Fruit fly (Drosophila melanogaster) whole organism, wandering third instar larva: ENCODE data around the gene CG3769.

ENCODE experiments used
- Abd-B ChIP-seq: fragments of >200 bp; optimal IDR thresholded peaks from 2 replicates; lab custom pipeline; 2017; ENCODE audit warnings: missing biosample characterization, missing genetic modification characterization
- CG32264 ChIP-seq: fragments of 200-800 bp; sonication (Bioruptor generic); optimal IDR thresholded peaks from 2 replicates; lab custom pipeline; 2016; ENCODE audit warnings: missing biosample characterization, missing genetic modification characterization
- CG9705 ChIP-seq: fragments of 200-800 bp; sonication (Bioruptor generic); optimal IDR thresholded peaks from 2 replicates; lab custom pipeline; 2018; ENCODE audit warnings: missing biosample characterization, mild to moderate bottlenecking, missing genetic modification characterization
- CrebA ChIP-seq: fragments of 200-800 bp; sonication (Bioruptor generic); optimal IDR thresholded peaks from 2 replicates; lab custom pipeline; 2016; ENCODE audit warnings: missing biosample characterization, mild to moderate bottlenecking, missing genetic modification characterization, borderline replicate concordance
- Dfd ChIP-seq: fragments of >200 bp; optimal IDR thresholded peaks from 2 replicates; lab custom pipeline; 2017; ENCODE audit warnings: missing biosample characterization, missing genetic modification characterization
- Dif ChIP-seq: fragments of 200-275, 200-300 bp; sonication (Bioruptor generic); optimal IDR thresholded peaks from 2 replicates; lab custom pipeline; 2018; ENCODE audit warnings: missing biosample characterization, missing genetic modification characterization; ENCODE audit not compliant: partially characterized antibody
- GATAd ChIP-seq: sonication (Bioruptor generic); optimal IDR thresholded peaks from 2 replicates; lab custom pipeline; 2016; ENCODE audit warnings: missing biosample characterization, missing genetic modification characterization
- HLH106 ChIP-seq: fragments of 200-800 bp; optimal IDR thresholded peaks from 3 replicates; lab custom pipeline; 2019; ENCODE audit warnings: missing biosample characterization, mild to moderate bottlenecking, missing genetic modification characterization, moderate library complexity
- Hnf4 ChIP-seq: fragments of 200-800 bp; sonication (Bioruptor generic); optimal IDR thresholded peaks from 2 replicates; lab custom pipeline; 2016; ENCODE audit warnings: missing biosample characterization, mild to moderate bottlenecking, missing genetic modification characterization
- Hr78 ChIP-seq: fragments of >200 bp; optimal IDR thresholded peaks from 2 replicates; lab custom pipeline; 2017; ENCODE audit warnings: missing biosample characterization, missing genetic modification characterization
- Hr83 ChIP-seq: fragments of 200-300 bp; sonication (Bioruptor generic); optimal IDR thresholded peaks from 2 replicates; lab custom pipeline; 2016; ENCODE audit warnings: missing biosample characterization, mild to moderate bottlenecking, missing genetic modification characterization, moderate library complexity; ENCODE audit not compliant: poor library complexity, severe bottlenecking
- Jra ChIP-seq: sonication (Bioruptor generic); optimal IDR thresholded peaks from 2 replicates; lab custom pipeline; 2016; ENCODE audit warnings: missing biosample characterization, missing genetic modification characterization
- Mio ChIP-seq: sonication (Bioruptor generic); optimal IDR thresholded peaks from 2 replicates; lab custom pipeline; 2016; ENCODE audit warnings: missing biosample characterization, missing genetic modification characterization
- Myc ChIP-seq: fragments of >200 bp; optimal IDR thresholded peaks from 2 replicates; lab custom pipeline; 2017
- N ChIP-seq: fragments of >200 bp; optimal IDR thresholded peaks from 2 replicates; lab custom pipeline; 2018; ENCODE audit warnings: missing biosample characterization, missing external identifiers, missing genetic modification characterization
- OdsH ChIP-seq: fragments of 200-800 bp; sonication (Bioruptor generic); optimal IDR thresholded peaks from 2 replicates; lab custom pipeline; 2016; ENCODE audit warnings: missing biosample characterization, mild to moderate bottlenecking, missing genetic modification characterization
- Rel ChIP-seq, 2 experiments: fragments of 200-800 bp; sonication (Bioruptor generic) in 1 of 2; optimal IDR thresholded peaks; 2 replicates in 1 of 2; 3 replicates in 1 of 2; lab custom pipeline; 2016 to 2019; ENCODE audit warnings: mild to moderate bottlenecking in 2 of 2, missing biosample characterization in 2 of 2, missing genetic modification characterization in 2 of 2, moderate library complexity in 1 of 2
- Sp1 ChIP-seq: fragments of 200-800 bp; sonication (Bioruptor generic); optimal IDR thresholded peaks from 3 replicates; lab custom pipeline; 2019; ENCODE audit warnings: missing biosample characterization, mild to moderate bottlenecking, missing genetic modification characterization, moderate library complexity
- Vsx2 ChIP-seq: fragments of 200-300, 225-300 bp; sonication (Bioruptor generic); optimal IDR thresholded peaks from 2 replicates; lab custom pipeline; 2018; ENCODE audit warnings: missing biosample characterization, missing genetic modification characterization; ENCODE audit not compliant: partially characterized antibody
- br ChIP-seq: fragments of 200-800 bp; sonication (Bioruptor generic); optimal IDR thresholded peaks from 2 replicates; lab custom pipeline; 2016; ENCODE audit warnings: missing biosample characterization, missing genetic modification characterization
- brk ChIP-seq: fragments of 200-800 bp; sonication (Bioruptor generic); optimal IDR thresholded peaks from 2 replicates; lab custom pipeline; 2016; ENCODE audit warnings: missing biosample characterization, mild to moderate bottlenecking, missing genetic modification characterization
- dl ChIP-seq, 2 experiments: fragments of 175-275, 200-275 bp in 1 of 2; fragments of 200-275 bp in 1 of 2; sonication (Bioruptor generic); optimal IDR thresholded peaks; lab custom pipeline; 2018; ENCODE audit warnings: mild to moderate bottlenecking in 2 of 2, missing biosample characterization in 2 of 2, missing genetic modification characterization in 2 of 2, moderate library complexity in 2 of 2; ENCODE audit not compliant: partially characterized antibody in 2 of 2, insufficient read depth in 1 of 2
- dmrt93B ChIP-seq: fragments of 200-800 bp; sonication (Bioruptor generic); optimal IDR thresholded peaks from 2 replicates; lab custom pipeline; 2018; ENCODE audit warnings: missing biosample characterization, mild to moderate bottlenecking, missing genetic modification characterization
- dsf ChIP-seq: sonication (Bioruptor generic); optimal IDR thresholded peaks from 2 replicates; lab custom pipeline; 2016; ENCODE audit warnings: missing biosample characterization, missing genetic modification characterization, borderline replicate concordance
- ey ChIP-seq: fragments of 200-800 bp; sonication (Bioruptor generic); optimal IDR thresholded peaks from 2 replicates; lab custom pipeline; 2016; ENCODE audit warnings: missing biosample characterization, missing genetic modification characterization
- foxo ChIP-seq, 2 experiments: fragments of 200-800 bp; sonication (Bioruptor generic); optimal IDR thresholded peaks; 2 replicates in 1 of 2; 3 replicates in 1 of 2; lab custom pipeline; 2016 to 2017; ENCODE audit warnings: missing biosample characterization in 2 of 2, missing genetic modification characterization in 2 of 2
- fru ChIP-seq: fragments of 200-800 bp; sonication (Bioruptor generic); optimal IDR thresholded peaks from 3 replicates; lab custom pipeline; 2016; ENCODE audit warnings: missing biosample characterization, mild to moderate bottlenecking, missing genetic modification characterization
- h ChIP-seq: fragments of 200-800 bp; sonication (Bioruptor generic); optimal IDR thresholded peaks from 3 replicates; lab custom pipeline; 2016; ENCODE audit warnings: missing biosample characterization, mild to moderate bottlenecking, missing genetic modification characterization
- jim ChIP-seq: fragments of 175-275, 200-325 bp; sonication (Bioruptor generic); optimal IDR thresholded peaks from 2 replicates; lab custom pipeline; 2016; ENCODE audit warnings: missing biosample characterization, mild to moderate bottlenecking, missing genetic modification characterization
- lola ChIP-seq: fragments of >200 bp; optimal IDR thresholded peaks from 2 replicates; lab custom pipeline; 2017; ENCODE audit warnings: missing biosample characterization, missing genetic modification characterization
- pan ChIP-seq: fragments of >200 bp; optimal IDR thresholded peaks from 2 replicates; lab custom pipeline; 2017
- psq ChIP-seq: fragments of 200-800 bp; sonication (Bioruptor generic); optimal IDR thresholded peaks from 3 replicates; lab custom pipeline; 2017; ENCODE audit warnings: missing biosample characterization, mild to moderate bottlenecking, missing genetic modification characterization, moderate library complexity
- rgr ChIP-seq: fragments of 200-800 bp; sonication (Bioruptor generic); optimal IDR thresholded peaks from 3 replicates; lab custom pipeline; 2016; ENCODE audit warnings: missing biosample characterization, mild to moderate bottlenecking, missing genetic modification characterization
- sage ChIP-seq: fragments of 200-800 bp; sonication (Bioruptor generic); optimal IDR thresholded peaks from 2 replicates; lab custom pipeline; 2016; ENCODE audit warnings: missing biosample characterization, mild to moderate bottlenecking, missing genetic modification characterization
- sv ChIP-seq: fragments of 200-800 bp; sonication (Bioruptor generic); optimal IDR thresholded peaks from 3 replicates; lab custom pipeline; 2016; ENCODE audit warnings: missing biosample characterization, missing genetic modification characterization
- tai ChIP-seq: sonication (Bioruptor generic); optimal IDR thresholded peaks from 2 replicates; lab custom pipeline; 2016; ENCODE audit warnings: missing biosample characterization, missing genetic modification characterization
- usp ChIP-seq: fragments of >200 bp; optimal IDR thresholded peaks from 2 replicates; lab custom pipeline; 2017; ENCODE audit warnings: missing biosample characterization, missing genetic modification characterization
- woc ChIP-seq: sonication (Bioruptor generic); optimal IDR thresholded peaks from 2 replicates; lab custom pipeline; 2016; ENCODE audit warnings: missing biosample characterization, mild to moderate bottlenecking, missing genetic modification characterization

The CG3769 gene

dm6 chr2L:9448322-9449256 is 13.4 kb downstream of the CG3769 start:
- TF ChIP-seq N (GFP tag; lab: Kevin White, UChicago) (no peak), Rel (GFP tag; optimal IDR thresholded peaks at IDR 0.05; lab: Kevin White, UChicago) (no peak), Rel (tag; optimal IDR thresholded peaks at IDR 0.05; lab: Kevin White, UChicago) (no peak), ey (GFP tag; lab: Kevin White, UChicago) (peak; percentile 46), dmrt93B (no peak), CrebA (GFP tag; lab: Kevin White, UChicago) (peak; percentile 34), dsf (no peak), dl (GFP tag; optimal IDR thresholded peaks at IDR 0.05; lab: Kevin White, UChicago; ENCODE audit: insufficient read depth in 1 of 2, partially characterized antibody in 2 of 2) (peak; percentile 9 to 19), Dfd (no peak), HLH106 (peak; percentile 19), foxo (GFP tag; optimal IDR thresholded peaks at IDR 0.05; lab: Kevin White, UChicago) (peak in 1 of 2 experiments; percentile 10), Myc (lab: Kevin White, UChicago) (peak; percentile 71), brk (GFP tag; lab: Kevin White, UChicago) (no peak), fru (GFP tag; lab: Kevin White, UChicago) (peak; percentile 41), CG9705 (GFP tag; lab: Kevin White, UChicago) (no peak), Dif (GFP tag; lab: Kevin White, UChicago) (no peak), psq (GFP tag; lab: Kevin White, UChicago) (peak; percentile 33)

- no peak for TF ChIP-seq Hr78 (GFP tag; lab: Kevin White, UChicago)
- peak; percentile 99 for TF ChIP-seq Sp1 (GFP tag; lab: Kevin White, UChicago)
- TF ChIP-seq rgr (GFP tag; lab: Kevin White, UChicago): peak; percentile 94
- peak; percentile 85 for TF ChIP-seq woc (GFP tag; lab: Kevin White, UChicago)
- peak; percentile 96 for TF ChIP-seq dmrt93B
- TF ChIP-seq h: peak; percentile 94
- peak; percentile 37 for TF ChIP-seq Jra (GFP tag; lab: Kevin White, UChicago)
- TF ChIP-seq lola: no peak
- TF ChIP-seq Hr83: peak; percentile 84
- TF ChIP-seq dl (GFP tag; optimal IDR thresholded peaks at IDR 0.05; lab: Kevin White, UChicago; ENCODE audit: insufficient read depth in 1 of 2, partially characterized antibody in 2 of 2): peak; percentile 67 to 90
- TF ChIP-seq jim (GFP tag; lab: Kevin White, UChicago): no peak
- TF ChIP-seq OdsH (GFP tag; lab: Kevin White, UChicago): peak; percentile 98
- TF ChIP-seq brk (GFP tag; lab: Kevin White, UChicago): peak; percentile 96
- TF ChIP-seq dsf: peak; percentile 76
- peak; percentile 92 for TF ChIP-seq Dfd
- TF ChIP-seq fru (GFP tag; lab: Kevin White, UChicago): peak; percentile 92
- TF ChIP-seq Mio (GFP tag; lab: Kevin White, UChicago): peak; percentile 15
- TF ChIP-seq sv (GFP tag; lab: Kevin White, UChicago): peak; percentile 94
- no peak for TF ChIP-seq Abd-B (GFP tag; lab: Kevin White, UChicago)
- TF ChIP-seq sage: peak; percentile 86
- TF ChIP-seq CG32264 (GFP tag; lab: Kevin White, UChicago): peak; percentile 69
- peak; percentile 97 for TF ChIP-seq CG9705 (GFP tag; lab: Kevin White, UChicago)
- peak; percentile 85 for TF ChIP-seq CrebA (GFP tag; lab: Kevin White, UChicago)
- TF ChIP-seq usp (GFP tag; lab: Kevin White, UChicago): no peak
- peak; percentile 88 for TF ChIP-seq Hnf4 (GFP tag; lab: Kevin White, UChicago)
- TF ChIP-seq Myc (lab: Kevin White, UChicago): no peak
- TF ChIP-seq psq (GFP tag; lab: Kevin White, UChicago): peak; percentile 96
- TF ChIP-seq HLH106: peak; percentile 98
- peak; percentile 79 for TF ChIP-seq Rel (GFP tag; optimal IDR thresholded peaks at IDR 0.05; lab: Kevin White, UChicago)
- TF ChIP-seq Rel (tag; optimal IDR thresholded peaks at IDR 0.05; lab: Kevin White, UChicago): peak; percentile 82
- TF ChIP-seq foxo (GFP tag; optimal IDR thresholded peaks at IDR 0.05; lab: Kevin White, UChicago): peak in 1 of 2 experiments; percentile 99
- no peak for TF ChIP-seq N (GFP tag; lab: Kevin White, UChicago)
- peak; percentile 91 for TF ChIP-seq Dif (GFP tag; lab: Kevin White, UChicago)
- TF ChIP-seq Vsx2 (GFP tag; lab: Kevin White, UChicago): peak; percentile 67
- TF ChIP-seq pan: no peak
- TF ChIP-seq br (GFP tag; lab: Kevin White, UChicago): peak; percentile 88
- TF ChIP-seq tai: peak; percentile 88
- peak; percentile 95 for TF ChIP-seq ey (GFP tag; lab: Kevin White, UChicago)
- TF ChIP-seq GATAd (GFP tag; lab: Kevin White, UChicago): peak; percentile 53
- TF ChIP-seq, all 38 proteins: peak for 30
Measured at dm6 chr2L:9449257-9449972, 14.2 kb downstream of the CG3769 start.
